Fruit fly (Drosophila melanogaster) whole organism, embryonic: ENCODE results near the gene Hip1.

Source experiments
- Abd-B ChIP-seq: fragments of 200-800 bp; sonication (Bioruptor generic); optimal IDR thresholded peaks from 2 replicates; lab custom pipeline; 2018; ENCODE audit warnings: missing biosample characterization, mild to moderate bottlenecking, missing genetic modification characterization, moderate library complexity
- B-H2 ChIP-seq: fragments of 200-800 bp; sonication (Bioruptor generic); optimal IDR thresholded peaks from 2 replicates; lab custom pipeline; 2018; ENCODE audit warnings: missing biosample characterization, mild to moderate bottlenecking, missing genetic modification characterization
- BtbVII ChIP-seq: fragments of 200-800 bp; sonication (Bioruptor generic); optimal IDR thresholded peaks from 3 replicates; lab custom pipeline; 2017; ENCODE audit warnings: missing biosample characterization, mild to moderate bottlenecking, missing genetic modification characterization
- CG10565 ChIP-seq: fragments of 200-800 bp; sonication (Bioruptor generic); optimal IDR thresholded peaks from 3 replicates; lab custom pipeline; 2016; ENCODE audit warnings: missing biosample characterization, mild to moderate bottlenecking, missing genetic modification characterization
- CG10959 ChIP-seq: fragments of 200-800 bp; sonication (Bioruptor generic); IDR thresholded peaks from 2 replicates; pipeline ENCODE4 v1.3.6; 2022; ENCODE audit warnings: missing biosample characterization, missing genetic modification characterization
- CG12219 ChIP-seq: fragments of 200-800 bp; sonication (Bioruptor generic); optimal IDR thresholded peaks from 3 replicates; lab custom pipeline; 2018; ENCODE audit warnings: missing biosample characterization, mild to moderate bottlenecking, missing genetic modification characterization
- CG14050 ChIP-seq: fragments of 200-800 bp; sonication (Bioruptor generic); IDR thresholded peaks from 3 replicates; pipeline ENCODE4 v1.3.6; 2022; ENCODE audit warnings: missing biosample characterization, missing genetic modification characterization
- CG1529 ChIP-seq: fragments of 200-800 bp; sonication (Bioruptor generic); optimal IDR thresholded peaks from 3 replicates; lab custom pipeline; 2018; ENCODE audit warnings: missing biosample characterization, missing genetic modification characterization
- CG16813 ChIP-seq: fragments of 200-800 bp; sonication (Bioruptor generic); IDR thresholded peaks from 3 replicates; pipeline ENCODE4 v1.3.6; 2022; ENCODE audit warnings: missing biosample characterization, missing genetic modification characterization; ENCODE audit not compliant: partially characterized antibody
- CG17359 ChIP-seq: fragments of 200-800 bp; sonication (Bioruptor generic); optimal IDR thresholded peaks from 3 replicates; lab custom pipeline; 2018; ENCODE audit warnings: missing biosample characterization, mild to moderate bottlenecking, missing genetic modification characterization, moderate library complexity
- CG17568 ChIP-seq: fragments of 200-800 bp; sonication (Bioruptor generic); optimal IDR thresholded peaks from 2 replicates; lab custom pipeline; 2018; ENCODE audit warnings: missing biosample characterization, mild to moderate bottlenecking, missing genetic modification characterization, moderate library complexity
- CG2116 ChIP-seq: fragments of 200-800 bp; sonication (Bioruptor generic); optimal IDR thresholded peaks from 3 replicates; lab custom pipeline; 2018; ENCODE audit warnings: missing biosample characterization, mild to moderate bottlenecking, missing genetic modification characterization
- CG2129 ChIP-seq: fragments of 200-800 bp; sonication (Bioruptor generic); IDR thresholded peaks from 2 replicates; pipeline ENCODE4 v1.3.6; 2022; ENCODE audit warnings: missing biosample characterization, missing genetic modification characterization; ENCODE audit not compliant: partially characterized antibody
- CG2199 ChIP-seq: fragments of 200-800 bp; sonication (Bioruptor generic); IDR thresholded peaks from 3 replicates; pipeline ENCODE4 v1.3.6; 2022; ENCODE audit warnings: missing biosample characterization, missing genetic modification characterization
- CG30020 ChIP-seq: fragments of 200-800 bp; optimal IDR thresholded peaks from 2 replicates; lab custom pipeline; 2019; ENCODE audit warnings: missing biosample characterization, mild to moderate bottlenecking, missing genetic modification characterization, moderate library complexity
- CG3065 ChIP-seq: fragments of 200-800 bp; sonication (Bioruptor generic); optimal IDR thresholded peaks from 2 replicates; lab custom pipeline; 2016; ENCODE audit warnings: missing biosample characterization, missing genetic modification characterization
- CG31441 ChIP-seq: fragments of 200-800 bp; sonication (Bioruptor generic); IDR thresholded peaks from 2 replicates; pipeline ENCODE4 v1.3.6; 2022; ENCODE audit warnings: missing biosample characterization, missing genetic modification characterization
- CG34376 ChIP-seq: fragments of 200-800 bp; sonication (Bioruptor generic); optimal IDR thresholded peaks from 2 replicates; lab custom pipeline; 2018; ENCODE audit warnings: missing biosample characterization, mild to moderate bottlenecking, missing genetic modification characterization
- CG3995 ChIP-seq: fragments of 200-800 bp; sonication (Bioruptor generic); optimal IDR thresholded peaks from 3 replicates; lab custom pipeline; 2016; ENCODE audit warnings: missing biosample characterization, missing genetic modification characterization
- CG4424 ChIP-seq: fragments of 200-800 bp; sonication (Bioruptor generic); optimal IDR thresholded peaks from 3 replicates; lab custom pipeline; 2016; ENCODE audit warnings: missing biosample characterization, missing genetic modification characterization
- CG4854 ChIP-seq: fragments of 200-800 bp; sonication (Bioruptor generic); optimal IDR thresholded peaks from 2 replicates; lab custom pipeline; 2016; ENCODE audit warnings: missing biosample characterization, missing genetic modification characterization, inconsistent platforms
- CG6689 ChIP-seq: fragments of 200-800 bp; sonication (Bioruptor generic); IDR thresholded peaks from 2 replicates; pipeline ENCODE4 v1.3.6; 2022; ENCODE audit warnings: missing biosample characterization, missing genetic modification characterization
- CG8924 ChIP-seq: fragments of 200-800 bp; optimal IDR thresholded peaks from 3 replicates; lab custom pipeline; 2019; ENCODE audit warnings: missing biosample characterization, mild to moderate bottlenecking, missing genetic modification characterization, moderate library complexity
- CoRest ChIP-seq: fragments of 200-800 bp; sonication (Bioruptor generic); optimal IDR thresholded peaks from 3 replicates; lab custom pipeline; 2018; ENCODE audit warnings: missing biosample characterization, mild to moderate bottlenecking, missing genetic modification characterization, moderate library complexity
- Dip2 ChIP-seq: fragments of 200-800 bp; sonication (Bioruptor generic); IDR thresholded peaks from 2 replicates; pipeline ENCODE4 v1.3.6; 2022; ENCODE audit warnings: missing biosample characterization, missing genetic modification characterization
- Drgx ChIP-seq: fragments of 200-800 bp; sonication (Bioruptor generic); IDR thresholded peaks from 2 replicates; pipeline ENCODE4 v1.3.6; 2022; ENCODE audit warnings: missing biosample characterization, missing genetic modification characterization
- Fer3 ChIP-seq: fragments of 200-800 bp; sonication (Bioruptor generic); optimal IDR thresholded peaks from 2 replicates; lab custom pipeline; 2018; ENCODE audit warnings: missing biosample characterization, mild to moderate bottlenecking, missing genetic modification characterization, moderate library complexity
- MTF-1 ChIP-seq: fragments of 200-800 bp; sonication (Bioruptor generic); optimal IDR thresholded peaks from 2 replicates; lab custom pipeline; 2018; ENCODE audit warnings: missing biosample characterization, mild to moderate bottlenecking, missing genetic modification characterization, borderline replicate concordance
- Mad ChIP-seq: fragments of 200-800 bp; sonication (Bioruptor generic); optimal IDR thresholded peaks from 2 replicates; lab custom pipeline; 2016; ENCODE audit warnings: missing biosample characterization, missing genetic modification characterization
- Med ChIP-seq: fragments of 200-800 bp; sonication (Bioruptor generic); peaks from one replicate; lab custom pipeline; 2016; ENCODE audit warnings: missing biosample characterization, missing genetic modification characterization, mild to moderate bottlenecking, inconsistent platforms, moderate library complexity
- Mrtf ChIP-seq: fragments of 200-800 bp; sonication (Bioruptor generic); IDR thresholded peaks from 3 replicates; pipeline ENCODE4 v1.3.6; 2022; ENCODE audit warnings: missing biosample characterization, missing genetic modification characterization
- NFAT ChIP-seq: fragments of 200-800 bp; sonication (Bioruptor generic); IDR thresholded peaks from 2 replicates; pipeline ENCODE4 v1.3.6; 2022; ENCODE audit warnings: missing biosample characterization, missing genetic modification characterization
- Neu2 ChIP-seq: fragments of 200-800 bp; sonication (Bioruptor generic); optimal IDR thresholded peaks from 3 replicates; lab custom pipeline; 2016; ENCODE audit warnings: missing biosample characterization, missing genetic modification characterization, borderline replicate concordance
- Nf-YA ChIP-seq: fragments of 200-800 bp; sonication (Bioruptor generic); IDR thresholded peaks from 2 replicates; pipeline ENCODE4 v1.3.6; 2022; ENCODE audit warnings: missing biosample characterization, missing genetic modification characterization
- Ravus ChIP-seq: fragments of 200-800 bp; sonication (Bioruptor generic); IDR thresholded peaks from 2 replicates; pipeline ENCODE4 v1.3.6; 2022; ENCODE audit warnings: missing biosample characterization, missing genetic modification characterization
- Sin3A ChIP-seq: fragments of >200 bp; optimal IDR thresholded peaks from 2 replicates; lab custom pipeline; 2018
- bigmax ChIP-seq: fragments of 200-800 bp; sonication (Bioruptor generic); optimal IDR thresholded peaks from 2 replicates; lab custom pipeline; 2018; ENCODE audit warnings: missing biosample characterization, mild to moderate bottlenecking, missing genetic modification characterization
- crol ChIP-seq: fragments of 200-800 bp; sonication (Bioruptor generic); IDR thresholded peaks from 2 replicates; pipeline ENCODE4 v1.3.6; 2022; ENCODE audit warnings: missing biosample characterization, missing genetic modification characterization
- gcm2 ChIP-seq: fragments of 200-800 bp; sonication (Bioruptor generic); optimal IDR thresholded peaks from 2 replicates; lab custom pipeline; 2016; ENCODE audit warnings: missing biosample characterization, missing genetic modification characterization
- grn ChIP-seq: fragments of 200-800 bp; sonication (Bioruptor generic); optimal IDR thresholded peaks from 3 replicates; lab custom pipeline; 2017; ENCODE audit warnings: missing biosample characterization, missing genetic modification characterization
- mirr ChIP-seq: fragments of 200-800 bp; sonication (Bioruptor generic); optimal IDR thresholded peaks from 3 replicates; lab custom pipeline; 2018; ENCODE audit warnings: missing biosample characterization, mild to moderate bottlenecking, missing genetic modification characterization
- nau ChIP-seq: fragments of 200-800 bp; sonication (Bioruptor generic); optimal IDR thresholded peaks from 3 replicates; lab custom pipeline; 2017; ENCODE audit warnings: missing biosample characterization, mild to moderate bottlenecking, missing genetic modification characterization, missing genetic modification reagents
- oc ChIP-seq: fragments of 200-800 bp; sonication (Bioruptor generic); optimal IDR thresholded peaks from 2 replicates; lab custom pipeline; 2018; ENCODE audit warnings: missing biosample characterization, mild to moderate bottlenecking, missing genetic modification characterization, moderate library complexity
- peb ChIP-seq: fragments of 200-800 bp; sonication (Bioruptor generic); IDR thresholded peaks from 2 replicates; pipeline ENCODE4 v1.3.6; 2022; ENCODE audit warnings: missing biosample characterization, missing genetic modification characterization
- phol ChIP-seq: fragments of 200-800 bp; sonication (Bioruptor generic); optimal IDR thresholded peaks from 3 replicates; lab custom pipeline; 2018; ENCODE audit warnings: missing biosample characterization, mild to moderate bottlenecking, missing genetic modification characterization, moderate library complexity
- ro ChIP-seq: fragments of 200-800 bp; sonication (Bioruptor generic); IDR thresholded peaks from 2 replicates; pipeline ENCODE4 v1.3.6; 2022; ENCODE audit warnings: missing biosample characterization, missing genetic modification characterization
- sens ChIP-seq: fragments of 200-800 bp; sonication (Bioruptor generic); peaks from one replicate; lab custom pipeline; 2016; ENCODE audit warnings: missing biosample characterization, missing genetic modification characterization
- sim ChIP-seq: fragments of 200-800 bp; sonication (Bioruptor generic); IDR thresholded peaks from 2 replicates; pipeline ENCODE4 v1.3.6; 2022; ENCODE audit warnings: missing biosample characterization, missing genetic modification characterization
- sug ChIP-seq: fragments of 200-800 bp; optimal IDR thresholded peaks from 2 replicates; lab custom pipeline; 2019; ENCODE audit warnings: missing biosample characterization, mild to moderate bottlenecking, missing genetic modification characterization, moderate library complexity
- ttk ChIP-seq: fragments of 200-800 bp; sonication (Bioruptor generic); IDR thresholded peaks from 2 replicates; pipeline ENCODE4 v2.1.2; 2022; ENCODE audit warnings: missing biosample characterization, missing genetic modification characterization
- wor ChIP-seq: fragments of 200-800 bp; sonication (Bioruptor generic); IDR thresholded peaks from 2 replicates; pipeline ENCODE4 v1.3.6; 2022; ENCODE audit warnings: missing biosample characterization, missing genetic modification characterization
- zf30C ChIP-seq: fragments of 200-800 bp; sonication (Bioruptor generic); optimal IDR thresholded peaks from 3 replicates; lab custom pipeline; 2018; ENCODE audit warnings: missing biosample characterization, mild to moderate bottlenecking, missing genetic modification characterization

The Hip1 gene

dm6 chr3L:12791679-12792229, 18.4 kb upstream of the Hip1 start (continued):
- TF ChIP-seq Abd-B (no peak), CG34376 (GFP tag; lab: Kevin White, UChicago) (peak; percentile 90), Nf-YA (GFP tag; lab: Robert Waterston, UW) (no peak), CG17359 (no peak), CG3065 (GFP tag; lab: Kevin White, UChicago) (no peak), CG6689 (GFP tag; lab: Robert Waterston, UW) (no peak), Med (GFP tag; lab: Kevin White, UChicago) (peak; percentile 68), MTF-1 (GFP tag; lab: Kevin White, UChicago) (no peak), CG10565 (no peak), CG12219 (GFP tag; lab: Kevin White, UChicago) (no peak), CG30020 (tag; lab: Kevin White, UChicago) (no peak), grn (GFP tag; lab: Kevin White, UChicago) (peak; percentile 56), mirr (GFP tag; lab: Kevin White, UChicago) (peak; percentile 73), CG16813 (GFP tag; lab: Robert Waterston, UW) (no peak), Fer3 (tag; lab: Kevin White, UChicago) (no peak), zf30C (GFP tag; lab: Kevin White, UChicago) (no peak), NFAT (GFP tag; lab: Robert Waterston, UW) (no peak), Sin3A (lab: Kevin White, UChicago) (no peak), CG4854 (GFP tag; lab: Kevin White, UChicago) (no peak), CG8924 (no peak), ro (GFP tag; lab: Robert Waterston, UW) (no peak), oc (tag; lab: Kevin White, UChicago) (no peak), sug (peak; percentile 43), CG17568 (GFP tag; lab: Kevin White, UChicago) (no peak), B-H2 (GFP tag; lab: Kevin White, UChicago) (peak; percentile 2), CG10959 (GFP tag; lab: Robert Waterston, UW) (no peak), CoRest (tag; lab: Kevin White, UChicago) (no peak), CG4424 (GFP tag; lab: Kevin White, UChicago) (no peak), CG2116 (GFP tag; lab: Kevin White, UChicago) (no peak), Dip2 (GFP tag; lab: Robert Waterston, UW) (no peak), ttk (GFP tag; lab: Robert Waterston, UW) (no peak), CG14050 (no peak), sens (GFP tag; lab: Kevin White, UChicago) (peak; percentile 16), crol (GFP tag; lab: Robert Waterston, UW) (no peak), Ravus (no peak), sim (no peak), phol (tag; lab: Kevin White, UChicago) (no peak), gcm2 (GFP tag; lab: Kevin White, UChicago) (no peak), Neu2 (GFP tag; lab: Kevin White, UChicago) (no peak), Mad (no peak), CG2199 (no peak), CG3995 (GFP tag; lab: Kevin White, UChicago) (peak; percentile 73), Drgx (no peak), CG31441 (GFP tag; lab: Robert Waterston, UW) (no peak), Mrtf (no peak), nau (GFP tag; lab: Kevin White, UChicago) (no peak), peb (GFP tag; lab: Robert Waterston, UW) (no peak), wor (GFP tag; lab: Robert Waterston, UW) (no peak), CG2129 (GFP tag; lab: Robert Waterston, UW) (no peak), CG1529 (GFP tag; lab: Kevin White, UChicago) (no peak), bigmax (GFP tag; lab: Kevin White, UChicago) (no peak), BtbVII (GFP tag; lab: Kevin White, UChicago) (no peak)
